Fruit fly (Drosophila melanogaster): ENCODE measurements around the gene Nup93-2.
A peak's percentile ranks its signal among the peaks of the same experiment; 100 is the strongest.

dm6 chr3R:14879207-14879863 lies 18.8 kb downstream of the Nup93-2 start, which contains the start of gene CG3631:
- TF ChIP-seq psq (GFP tag; optimal IDR thresholded peaks at IDR 0.05) (peak; percentile 69), br (GFP tag; optimal IDR thresholded peaks at IDR 0.05) (no peak), pan (optimal IDR thresholded peaks at IDR 0.05) (no peak), h (GFP tag; optimal IDR thresholded peaks at IDR 0.05) (no peak), Mio (GFP tag; optimal IDR thresholded peaks at IDR 0.05) (no peak)
